Fruit fly (Drosophila melanogaster): ENCODE data around the gene Gr10a.

DNA sequence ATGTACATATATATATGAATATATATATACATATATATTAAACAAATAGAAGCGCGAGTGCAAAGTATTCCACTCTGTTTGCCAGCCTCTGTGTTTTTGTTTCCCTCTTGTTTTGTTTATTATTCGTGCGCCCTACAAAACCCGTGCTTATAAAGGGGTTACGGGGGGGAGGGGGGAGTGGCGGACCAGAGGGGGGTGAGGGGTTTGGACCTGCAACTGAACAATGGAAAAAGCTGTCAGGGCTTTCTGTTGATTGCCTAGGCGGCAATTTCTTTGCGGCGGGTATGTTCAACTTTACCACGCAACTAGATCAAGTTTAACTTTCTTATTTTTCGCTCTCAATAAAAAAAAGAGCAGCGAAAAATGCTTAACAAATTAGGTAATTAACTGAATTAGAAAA lies 22.0 kb upstream of the Gr10a start:
- no peak for TF ChIP-seq CG8478 (optimal IDR thresholded peaks at IDR 0.05)
- no peak for TF ChIP-seq CTCF (optimal IDR thresholded peaks at IDR 0.05)
